Fruit fly (Drosophila melanogaster) whole organism, embryonic: ENCODE measurements around the gene Chpf.

ENCODE experiments used
- ATbp ChIP-seq: fragments of 200-800 bp; sonication (Bioruptor generic); optimal IDR thresholded peaks from 2 replicates; lab custom pipeline; 2017; ENCODE audit warnings: missing biosample characterization, mild to moderate bottlenecking, missing genetic modification characterization, missing genetic modification reagents
- Abd-B ChIP-seq: fragments of 200-800 bp; sonication (Bioruptor generic); optimal IDR thresholded peaks from 2 replicates; lab custom pipeline; 2018; ENCODE audit warnings: missing biosample characterization, mild to moderate bottlenecking, missing genetic modification characterization, moderate library complexity
- BEAF-32 ChIP-seq: fragments of 200-800 bp; sonication (Bioruptor generic); optimal IDR thresholded peaks from 3 replicates; lab custom pipeline; 2017; ENCODE audit warnings: missing biosample characterization, missing genetic modification characterization, mild to moderate bottlenecking, moderate library complexity, missing genetic modification reagents
- Bgb ChIP-seq: fragments of 200-800 bp; sonication (Bioruptor generic); IDR thresholded peaks from 2 replicates; pipeline ENCODE4 v1.3.6; 2022; ENCODE audit warnings: missing biosample characterization, missing genetic modification characterization; ENCODE audit not compliant: partially characterized antibody
- BtbVII ChIP-seq: fragments of 200-800 bp; sonication (Bioruptor generic); optimal IDR thresholded peaks from 3 replicates; lab custom pipeline; 2017; ENCODE audit warnings: missing biosample characterization, mild to moderate bottlenecking, missing genetic modification characterization
- CG1024 ChIP-seq: fragments of 200-800 bp; sonication (Bioruptor generic); IDR thresholded peaks from 2 replicates; pipeline ENCODE4 v1.3.6; 2022; ENCODE audit warnings: missing biosample characterization, missing genetic modification characterization
- CG10274 ChIP-seq: fragments of 200-800 bp; sonication (Bioruptor generic); optimal IDR thresholded peaks from 3 replicates; lab custom pipeline; 2017; ENCODE audit warnings: missing biosample characterization, mild to moderate bottlenecking, missing genetic modification characterization
- CG10979 ChIP-seq: fragments of 200-800 bp; sonication (Bioruptor generic); optimal IDR thresholded peaks from 2 replicates; lab custom pipeline; 2018; ENCODE audit warnings: missing biosample characterization, mild to moderate bottlenecking, missing genetic modification characterization, moderate library complexity
- CG11085 ChIP-seq: fragments of 200-800 bp; sonication (Bioruptor generic); IDR thresholded peaks from 2 replicates; pipeline ENCODE4 v1.3.6; 2022; ENCODE audit warnings: missing biosample characterization, missing genetic modification characterization
- CG11695 ChIP-seq: fragments of 200-800 bp; sonication (Bioruptor generic); IDR thresholded peaks from 3 replicates; pipeline ENCODE4 v1.3.6; 2022; ENCODE audit warnings: missing biosample characterization, missing genetic modification characterization
- CG12391 ChIP-seq: fragments of 200-800 bp; sonication (Bioruptor generic); optimal IDR thresholded peaks from 3 replicates; lab custom pipeline; 2018; ENCODE audit warnings: missing biosample characterization, mild to moderate bottlenecking, missing genetic modification characterization, moderate library complexity
- CG15696 ChIP-seq: fragments of 200-800 bp; sonication (Bioruptor generic); optimal IDR thresholded peaks from 2 replicates; lab custom pipeline; 2019; ENCODE audit warnings: missing biosample characterization, mild to moderate bottlenecking, missing genetic modification characterization, moderate library complexity
- CG16863 ChIP-seq: fragments of 200-800 bp; sonication (Bioruptor generic); optimal IDR thresholded peaks from 3 replicates; lab custom pipeline; 2016; ENCODE audit warnings: missing biosample characterization, missing genetic modification characterization
- CG17829 ChIP-seq: fragments of 200-800 bp; optimal IDR thresholded peaks from 2 replicates; lab custom pipeline; 2019; ENCODE audit warnings: missing biosample characterization, mild to moderate bottlenecking, missing genetic modification characterization, moderate library complexity
- CG31365 ChIP-seq: fragments of 200-800 bp; sonication (Bioruptor generic); optimal IDR thresholded peaks from 2 replicates; lab custom pipeline; 2018; ENCODE audit warnings: missing biosample characterization, mild to moderate bottlenecking, missing genetic modification characterization
- CG31388 ChIP-seq: fragments of 200-800 bp; sonication (Bioruptor generic); optimal IDR thresholded peaks from 2 replicates; lab custom pipeline; 2016; ENCODE audit warnings: missing biosample characterization, missing genetic modification characterization
- CG43689 ChIP-seq: fragments of 200-800 bp; sonication (Bioruptor generic); IDR thresholded peaks from 2 replicates; pipeline ENCODE4 v1.3.6; 2022; ENCODE audit warnings: missing biosample characterization, missing genetic modification characterization
- CG4617 ChIP-seq: fragments of 200-800 bp; sonication (Bioruptor generic); optimal IDR thresholded peaks from 3 replicates; lab custom pipeline; 2016; ENCODE audit warnings: missing biosample characterization, missing genetic modification characterization, borderline replicate concordance
- CG6813 ChIP-seq: fragments of 200-800 bp; sonication (Bioruptor generic); optimal IDR thresholded peaks from 2 replicates; lab custom pipeline; 2017; ENCODE audit warnings: missing biosample characterization, missing genetic modification characterization, mild to moderate bottlenecking, moderate library complexity, missing genetic modification reagents
- CG6854 ChIP-seq: fragments of 200-800 bp; sonication (Bioruptor generic); optimal IDR thresholded peaks from 3 replicates; lab custom pipeline; 2017; ENCODE audit warnings: missing biosample characterization, mild to moderate bottlenecking, missing genetic modification characterization
- CG7963 ChIP-seq: fragments of 200-800 bp; sonication (Bioruptor generic); IDR thresholded peaks from 3 replicates; pipeline ENCODE4 v1.3.6; 2022; ENCODE audit warnings: missing biosample characterization, missing genetic modification characterization; ENCODE audit not compliant: partially characterized antibody
- CG9876 ChIP-seq: fragments of 200-800 bp; sonication (Bioruptor generic); optimal IDR thresholded peaks from 2 replicates; lab custom pipeline; 2016; ENCODE audit warnings: missing biosample characterization, missing genetic modification characterization
- Dad ChIP-seq: fragments of 200-800 bp; sonication (Bioruptor generic); optimal IDR thresholded peaks from 3 replicates; lab custom pipeline; 2016; ENCODE audit warnings: missing biosample characterization, missing genetic modification characterization
- Deaf1 ChIP-seq: fragments of 200-800 bp; optimal IDR thresholded peaks from 3 replicates; lab custom pipeline; 2019; ENCODE audit warnings: missing biosample characterization, mild to moderate bottlenecking, missing genetic modification characterization, moderate library complexity
- Dfd ChIP-seq, 2 experiments: fragments of >200 bp; optimal IDR thresholded peaks; 2 replicates each; lab custom pipeline; 2017; ENCODE audit warnings: missing biosample characterization in 2 of 2, missing genetic modification characterization in 2 of 2
- Dip3 ChIP-seq: fragments of 200-800 bp; sonication (Bioruptor generic); optimal IDR thresholded peaks from 3 replicates; lab custom pipeline; 2016; ENCODE audit warnings: missing biosample characterization, missing genetic modification characterization
- H15 ChIP-seq: fragments of 200-800 bp; sonication (Bioruptor generic); IDR thresholded peaks from 3 replicates; pipeline ENCODE4 v1.3.6; 2022; ENCODE audit warnings: missing biosample characterization, missing genetic modification characterization
- Kr ChIP-seq: fragments of 200-800 bp; sonication (Bioruptor generic); optimal IDR thresholded peaks from 2 replicates; lab custom pipeline; 2017; ENCODE audit warnings: missing biosample characterization, mild to moderate bottlenecking, missing genetic modification characterization
- MESR4 ChIP-seq: fragments of 200-800 bp; sonication (Bioruptor generic); optimal IDR thresholded peaks from 2 replicates; lab custom pipeline; 2018; ENCODE audit warnings: missing biosample characterization, mild to moderate bottlenecking, missing genetic modification characterization, moderate library complexity
- Six4 ChIP-seq: fragments of 200-800 bp; sonication (Bioruptor generic); optimal IDR thresholded peaks from 2 replicates; lab custom pipeline; 2016; ENCODE audit warnings: missing biosample characterization, missing genetic modification characterization
- Sry-β ChIP-seq: fragments of 200-800 bp; sonication (Bioruptor generic); optimal IDR thresholded peaks from 2 replicates; lab custom pipeline; 2018; ENCODE audit warnings: missing biosample characterization, mild to moderate bottlenecking, missing genetic modification characterization, moderate library complexity
- Sry-δ ChIP-seq: fragments of 200-800 bp; sonication (Bioruptor generic); optimal IDR thresholded peaks from 2 replicates; lab custom pipeline; 2016; ENCODE audit warnings: missing biosample characterization, missing genetic modification characterization
- ase ChIP-seq: fragments of 200-800 bp; sonication (Bioruptor generic); IDR thresholded peaks from 3 replicates; pipeline ENCODE4 v1.3.6; 2022; ENCODE audit warnings: missing biosample characterization, missing genetic modification characterization
- bbx ChIP-seq: fragments of 200-800 bp; sonication (Bioruptor generic); IDR thresholded peaks from 2 replicates; pipeline ENCODE4 v1.3.6; 2022; ENCODE audit warnings: missing biosample characterization, missing genetic modification characterization; ENCODE audit not compliant: partially characterized antibody
- chinmo ChIP-seq: fragments of 200-800 bp; sonication (Bioruptor generic); IDR thresholded peaks from 4 replicates; pipeline ENCODE4 v1.3.6; 2022; ENCODE audit warnings: missing biosample characterization, missing genetic modification characterization; ENCODE audit not compliant: partially characterized antibody
- emc ChIP-seq: fragments of 200-800 bp; sonication (Bioruptor generic); optimal IDR thresholded peaks from 2 replicates; lab custom pipeline; 2016; ENCODE audit warnings: missing biosample characterization, missing genetic modification characterization
- eyg ChIP-seq: fragments of 200-800 bp; sonication (Bioruptor generic); optimal IDR thresholded peaks from 3 replicates; lab custom pipeline; 2016; ENCODE audit warnings: missing biosample characterization, missing genetic modification characterization
- gfzf ChIP-seq: fragments of 200-800 bp; sonication (Bioruptor generic); optimal IDR thresholded peaks from 2 replicates; lab custom pipeline; 2016; ENCODE audit warnings: missing biosample characterization, mild to moderate bottlenecking, missing genetic modification characterization, moderate library complexity
- maf-S ChIP-seq: fragments of 200-800 bp; sonication (Bioruptor generic); optimal IDR thresholded peaks from 2 replicates; lab custom pipeline; 2016; ENCODE audit warnings: missing biosample characterization, missing genetic modification characterization
- mld ChIP-seq: fragments of 200-800 bp; sonication (Bioruptor generic); IDR thresholded peaks from 3 replicates; pipeline ENCODE4 v1.3.6; 2022; ENCODE audit warnings: missing biosample characterization, missing genetic modification characterization; ENCODE audit not compliant: partially characterized antibody
- pum ChIP-seq: fragments of 200-800 bp; sonication (Bioruptor generic); optimal IDR thresholded peaks from 2 replicates; lab custom pipeline; 2016; ENCODE audit warnings: missing biosample characterization, missing genetic modification characterization
- scrt ChIP-seq: fragments of 200-800 bp; sonication (Bioruptor generic); optimal IDR thresholded peaks from 2 replicates; lab custom pipeline; 2018; ENCODE audit warnings: missing biosample characterization, mild to moderate bottlenecking, missing genetic modification characterization, moderate library complexity
- slou ChIP-seq: fragments of 200-800 bp; sonication (Bioruptor generic); optimal IDR thresholded peaks from 3 replicates; lab custom pipeline; 2016; ENCODE audit warnings: missing biosample characterization, missing genetic modification characterization
- slp2 ChIP-seq: fragments of 200-800 bp; sonication (Bioruptor generic); optimal IDR thresholded peaks from 2 replicates; lab custom pipeline; 2016; ENCODE audit warnings: missing biosample characterization, missing genetic modification characterization
- stwl ChIP-seq: fragments of 200-800 bp; sonication (Bioruptor generic); optimal IDR thresholded peaks from 3 replicates; lab custom pipeline; 2018; ENCODE audit warnings: missing biosample characterization, mild to moderate bottlenecking, missing genetic modification characterization, moderate library complexity
- tio ChIP-seq: fragments of 200-800 bp; sonication (Bioruptor generic); optimal IDR thresholded peaks from 2 replicates; lab custom pipeline; 2017; ENCODE audit warnings: missing biosample characterization, missing genetic modification characterization, inconsistent platforms
- trh ChIP-seq: fragments of 200-800 bp; sonication (Bioruptor generic); optimal IDR thresholded peaks from 2 replicates; lab custom pipeline; 2016; ENCODE audit warnings: missing biosample characterization, missing genetic modification characterization
- unc-4 ChIP-seq: fragments of 200-800 bp; sonication (Bioruptor generic); IDR thresholded peaks from 2 replicates; pipeline ENCODE4 v1.3.6; 2022; ENCODE audit warnings: missing biosample characterization, missing genetic modification characterization; ENCODE audit not compliant: partially characterized antibody
- usp ChIP-seq: fragments of >200 bp; optimal IDR thresholded peaks from 2 replicates; lab custom pipeline; 2017; ENCODE audit warnings: missing biosample characterization, missing genetic modification characterization
- zfh2 ChIP-seq: fragments of 200-800 bp; sonication (Bioruptor generic); optimal IDR thresholded peaks from 2 replicates; lab custom pipeline; 2016; ENCODE audit warnings: missing biosample characterization, missing genetic modification characterization

Chpf gene

DNA sequence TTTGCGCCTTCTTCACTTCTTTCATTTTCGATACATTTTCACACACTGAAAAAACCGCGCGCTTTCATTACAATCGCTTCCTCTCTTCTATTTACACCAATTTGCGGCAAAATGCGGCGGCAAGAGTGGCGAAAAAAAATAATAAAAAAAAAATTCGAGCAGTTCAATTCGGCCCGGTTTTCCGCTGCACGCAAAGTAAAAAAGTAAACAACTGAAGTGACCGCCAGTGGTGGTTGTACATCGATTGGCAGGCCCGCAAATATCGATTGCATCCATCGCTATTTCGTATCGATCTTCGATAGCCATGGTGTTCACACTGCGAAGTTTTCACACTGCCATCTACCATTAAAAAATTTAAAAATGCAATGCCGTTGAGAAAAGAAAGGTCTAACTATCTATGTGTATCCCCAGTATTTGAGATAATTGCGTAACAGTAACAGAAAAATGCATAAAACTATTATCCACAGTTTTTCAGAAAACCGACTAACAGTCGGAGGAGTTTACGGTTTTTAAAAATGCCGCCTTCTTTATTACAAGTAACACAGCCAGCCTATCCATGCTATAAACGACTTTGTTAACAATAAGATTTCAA is at the start of gene Chpf (continued):
- no peak for TF ChIP-seq H15 (GFP tag; lab: Robert Waterston, UW)
- peak; percentile 16 for TF ChIP-seq gfzf (GFP tag; lab: Kevin White, UChicago)
- TF ChIP-seq CG6813 (GFP tag; lab: Kevin White, UChicago) = no peak
- no peak for TF ChIP-seq pum (GFP tag; lab: Kevin White, UChicago)
- TF ChIP-seq trh (GFP tag; lab: Kevin White, UChicago) = no peak
- TF ChIP-seq tio = no peak
- TF ChIP-seq mld = peak; percentile 59; the same call in 2 of the 3 replicates
- no peak for TF ChIP-seq ATbp (GFP tag; lab: Kevin White, UChicago)
- no peak for TF ChIP-seq Kr
- no peak for TF ChIP-seq slou (GFP tag; lab: Kevin White, UChicago)
- TF ChIP-seq CG7963 (GFP tag; lab: Robert Waterston, UW) = peak; percentile 87
- TF ChIP-seq zfh2 = no peak
- no peak for TF ChIP-seq Abd-B (GFP tag; lab: Kevin White, UChicago)
- TF ChIP-seq CG11695 (GFP tag; lab: Robert Waterston, UW) = no peak
- TF ChIP-seq Six4 (GFP tag; lab: Kevin White, UChicago) = no peak
- TF ChIP-seq bbx (GFP tag; lab: Robert Waterston, UW) = peak; percentile 89
- peak; percentile 88; the same call in 3 of the 4 replicates for TF ChIP-seq chinmo (GFP tag; lab: Robert Waterston, UW)
- no peak for TF ChIP-seq slp2 (GFP tag; lab: Kevin White, UChicago)
- TF ChIP-seq unc-4 = peak; percentile 65
- peak; percentile 83 for TF ChIP-seq BEAF-32 (GFP tag; lab: Kevin White, UChicago)
- TF ChIP-seq Dip3 (GFP tag; lab: Kevin White, UChicago) = no peak
- no peak for TF ChIP-seq CG10979 (tag; lab: Kevin White, UChicago)
- TF ChIP-seq CG6854 = no peak
- TF ChIP-seq BtbVII (GFP tag; lab: Kevin White, UChicago) = no peak
- TF ChIP-seq Deaf1 = no peak
- TF ChIP-seq CG31388 (GFP tag; lab: Kevin White, UChicago) = no peak
- peak; percentile 90 for TF ChIP-seq Bgb (GFP tag; lab: Robert Waterston, UW)
- TF ChIP-seq Dad (GFP tag; lab: Kevin White, UChicago) = no peak
- no peak for TF ChIP-seq CG16863
- TF ChIP-seq maf-S (GFP tag; lab: Kevin White, UChicago) = no peak
- peak; percentile 18 for TF ChIP-seq scrt (GFP tag; lab: Kevin White, UChicago)
- no peak for TF ChIP-seq CG12391
- TF ChIP-seq CG11085 = no peak
- TF ChIP-seq CG9876 (GFP tag; lab: Kevin White, UChicago) = no peak
- no peak for TF ChIP-seq usp (GFP tag; lab: Kevin White, UChicago)
- TF ChIP-seq MESR4 (GFP tag; lab: Kevin White, UChicago) = no peak
- TF ChIP-seq CG4617 (GFP tag; lab: Kevin White, UChicago) = no peak
- TF ChIP-seq eyg (GFP tag; lab: Kevin White, UChicago) = no peak
- no peak for TF ChIP-seq CG10274 (GFP tag; lab: Kevin White, UChicago)
- no peak for TF ChIP-seq CG15696 (tag; lab: Kevin White, UChicago)
- no peak for TF ChIP-seq Sry-β
- peak; percentile 17; the same call in 1 of the 3 replicates for TF ChIP-seq ase (GFP tag; lab: Robert Waterston, UW)
- TF ChIP-seq Sry-δ (GFP tag; lab: Kevin White, UChicago) = peak; percentile 91
- TF ChIP-seq Dfd (GFP tag; optimal IDR thresholded peaks at IDR 0.05; lab: Kevin White, UChicago) = no peak
- TF ChIP-seq CG17829 (tag; lab: Kevin White, UChicago) = no peak
- peak; percentile 43 for TF ChIP-seq stwl (tag; lab: Kevin White, UChicago)
- TF ChIP-seq CG1024 (GFP tag; lab: Robert Waterston, UW) = no peak
- TF ChIP-seq CG43689 (GFP tag; lab: Robert Waterston, UW) = no peak
- TF ChIP-seq CG31365 = no peak
- no peak for TF ChIP-seq emc (GFP tag; lab: Kevin White, UChicago)
